Fruit fly (Drosophila melanogaster) S2 (cell line): ENCODE measurements around the gene CG11983.

Source experiments
- CG8478 ChIP-seq: fragments of >200 bp; optimal IDR thresholded peaks from 2 replicates; lab custom pipeline; 2018
- CTCF ChIP-seq, 2 experiments: fragments of >200 bp; optimal IDR thresholded peaks; 2 replicates each; lab custom pipeline; 2018

The CG11983 gene

DNA sequence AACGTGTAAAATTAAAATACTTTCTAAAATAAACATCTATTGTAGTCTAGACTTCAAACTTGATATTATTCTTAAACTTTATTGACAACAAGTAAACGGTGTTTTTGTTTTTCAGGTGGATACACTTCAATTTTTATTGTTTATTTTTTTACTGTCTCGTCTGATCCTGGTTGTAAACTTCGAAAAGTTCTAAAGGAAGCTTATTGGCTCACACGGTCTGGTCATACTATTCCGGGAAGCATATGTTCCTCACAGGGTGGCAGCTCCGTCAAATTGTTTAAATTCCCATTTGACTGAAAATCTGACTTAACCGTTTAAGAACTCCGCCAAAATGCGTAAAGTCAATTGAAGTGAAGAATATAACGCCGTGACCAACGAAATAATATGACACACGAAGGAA, at the start of gene CG11983:
Gene CG11983, plus strand, starts transcription at position 120 of the 400 bp plus-strand sequence.
- no peak for TF ChIP-seq CTCF (optimal IDR thresholded peaks at IDR 0.05; lab: Kevin White, UChicago)
- TF ChIP-seq CG8478 (lab: Kevin White, UChicago): no peak

- TF ChIP-seq CTCF (optimal IDR thresholded peaks at IDR 0.05; lab: Kevin White, UChicago) (no peak), CG8478 (lab: Kevin White, UChicago) (no peak)
Observed at dm6 chr3R:8959153-8959552, 49.0 kb upstream of the CG11983 start.

- TF ChIP-seq CG8478 (lab: Kevin White, UChicago): no peak
- TF ChIP-seq CTCF (optimal IDR thresholded peaks at IDR 0.05; lab: Kevin White, UChicago): no peak
Observed at dm6 chr3R:8960329-8960728, 47.8 kb upstream of the CG11983 start.

DNA sequence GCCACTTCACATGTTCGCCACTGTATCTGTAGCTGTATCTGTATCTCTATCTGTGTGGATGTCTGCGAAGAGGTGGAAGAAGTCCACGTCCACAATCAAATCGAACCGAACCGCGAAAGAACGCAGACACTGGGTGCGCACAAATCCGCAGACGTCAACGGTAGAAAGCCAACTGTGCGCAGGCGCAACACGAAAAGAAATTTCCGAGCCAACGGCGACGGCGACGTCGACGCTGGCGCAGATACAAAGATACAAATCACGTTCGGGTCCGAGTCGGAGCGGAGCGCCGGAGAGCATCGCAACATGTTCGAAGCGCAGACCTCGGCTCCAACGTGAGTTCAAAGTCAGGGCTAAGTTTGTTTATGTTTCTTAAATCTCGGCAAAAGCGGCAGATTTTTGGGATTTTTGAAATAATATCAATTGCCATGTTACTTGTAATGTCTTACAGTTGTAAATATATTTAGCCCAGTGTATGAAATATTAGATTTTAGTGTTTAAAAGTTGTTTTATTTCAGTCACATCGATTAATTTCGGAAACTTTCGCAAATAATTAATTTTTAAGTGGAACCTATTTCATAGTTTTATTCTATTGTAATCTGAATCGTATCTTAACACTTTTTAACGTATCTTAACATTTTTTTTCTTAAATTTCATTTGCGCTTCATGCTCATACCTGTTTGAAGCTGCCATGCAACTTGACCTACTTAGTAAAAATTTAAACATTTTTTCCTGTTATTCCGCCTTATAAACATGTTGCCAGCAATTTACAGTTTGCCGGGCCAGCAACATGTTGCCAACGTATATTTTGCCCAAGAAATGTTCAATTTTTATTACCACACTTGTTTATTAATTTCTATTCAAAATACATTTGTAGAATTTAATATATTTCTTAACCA, 45.0 kb upstream of the CG11983 start, which contains the start of gene ich:
Gene ich, minus strand, starts transcription at position 178 of the 896 bp plus-strand sequence.
- TF ChIP-seq CTCF (optimal IDR thresholded peaks at IDR 0.05; lab: Kevin White, UChicago) (no peak), CG8478 (lab: Kevin White, UChicago) (no peak)

DNA sequence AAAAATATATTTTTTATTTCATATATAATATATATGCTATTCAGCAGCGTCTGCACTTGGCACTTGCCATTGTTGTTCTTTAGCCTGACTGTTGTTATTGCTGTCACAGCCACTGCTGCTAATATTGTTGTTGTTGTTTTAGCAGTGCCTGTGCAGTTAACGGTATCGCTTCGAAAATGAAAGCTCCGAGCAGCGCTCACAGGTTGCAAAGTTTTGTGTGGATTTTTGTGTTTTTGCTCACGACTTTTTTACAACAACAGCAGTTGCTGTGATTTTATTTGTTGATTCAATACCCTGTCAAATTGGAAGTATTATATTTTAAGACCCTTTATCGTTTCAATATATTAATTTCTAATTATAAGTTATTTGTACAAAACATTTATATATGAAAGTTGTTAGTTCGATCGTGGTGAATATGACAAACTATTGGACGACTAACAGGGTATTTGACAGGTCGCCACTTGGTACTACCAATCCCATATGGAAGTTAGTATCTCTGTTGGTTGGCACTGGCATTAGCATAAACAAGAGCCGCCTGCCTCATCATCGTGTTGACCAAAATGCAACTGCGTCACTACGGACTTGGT, 44.3 kb upstream of the CG11983 start:
- no peak for TF ChIP-seq CTCF (optimal IDR thresholded peaks at IDR 0.05; lab: Kevin White, UChicago)
- TF ChIP-seq CG8478 (lab: Kevin White, UChicago): no peak

DNA sequence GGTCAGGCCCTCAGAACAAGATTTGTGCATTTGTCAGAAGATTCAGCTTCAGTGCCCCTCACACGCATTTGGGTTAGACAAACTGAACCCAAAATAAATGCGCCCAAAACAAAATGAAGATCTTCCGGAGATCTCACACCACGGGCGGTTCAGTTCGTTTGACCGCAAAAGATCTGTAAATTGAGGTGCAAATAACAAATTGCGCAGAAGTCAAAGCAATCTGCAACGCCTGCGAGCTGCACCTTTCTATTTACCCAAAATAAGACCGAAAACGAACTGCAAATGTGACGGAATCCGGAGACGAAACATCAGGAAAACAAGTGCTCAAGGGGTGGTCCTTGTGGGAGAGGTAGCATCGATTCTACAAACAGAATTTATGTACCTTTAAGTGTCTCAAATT, 42.6 kb upstream of the CG11983 start:
- no peak for TF ChIP-seq CTCF (optimal IDR thresholded peaks at IDR 0.05; lab: Kevin White, UChicago)
- TF ChIP-seq CG8478 (lab: Kevin White, UChicago): no peak

DNA sequence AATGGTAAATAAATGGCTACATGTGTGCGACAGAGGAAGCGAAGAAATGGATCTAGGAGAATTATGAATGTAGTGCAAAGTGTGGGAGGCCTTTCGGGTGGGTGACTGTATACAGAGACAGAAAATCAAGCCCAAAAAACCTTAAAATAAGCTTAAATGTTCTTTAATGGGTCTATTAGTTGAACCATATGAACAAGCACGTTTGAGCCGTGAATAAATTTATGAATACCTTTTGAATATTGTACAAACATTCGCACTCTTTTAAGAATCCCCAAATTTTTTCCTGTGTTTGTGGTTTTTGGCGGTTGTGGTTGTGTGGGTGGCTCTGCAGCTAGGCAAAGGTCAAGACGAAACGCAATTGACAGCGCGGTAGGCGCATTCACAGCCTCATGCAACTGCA, 41.5 kb upstream of the CG11983 start:
- TF ChIP-seq CG8478 (lab: Kevin White, UChicago) (no peak), CTCF (optimal IDR thresholded peaks at IDR 0.05; lab: Kevin White, UChicago) (no peak)

DNA sequence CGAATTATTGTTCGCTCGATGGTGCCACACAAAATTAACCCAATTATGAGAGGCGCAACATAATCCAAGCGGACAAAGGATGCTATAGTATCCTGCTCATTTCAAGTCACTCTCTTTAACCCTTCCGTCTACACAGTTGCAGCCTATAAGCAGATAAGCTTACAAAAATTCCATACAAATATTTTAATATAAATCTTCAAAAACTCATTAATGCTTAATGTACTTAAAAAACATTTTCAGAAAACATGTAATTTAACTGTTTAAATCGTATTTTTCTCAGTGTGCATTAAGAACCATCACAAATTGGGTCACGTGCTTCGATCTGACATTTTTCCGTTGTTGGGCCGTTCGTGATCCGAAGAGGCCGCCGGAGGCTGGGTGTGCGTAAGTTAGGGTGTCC, 39.3 kb upstream of the CG11983 start:
- TF ChIP-seq CG8478 (lab: Kevin White, UChicago) (no peak), CTCF (optimal IDR thresholded peaks at IDR 0.05; lab: Kevin White, UChicago) (no peak)

- no peak for TF ChIP-seq CTCF (optimal IDR thresholded peaks at IDR 0.05; lab: Kevin White, UChicago)
- TF ChIP-seq CG8478 (lab: Kevin White, UChicago): no peak
Observed at dm6 chr3R:8969301-8969925, 38.7 kb upstream of the CG11983 start.

DNA sequence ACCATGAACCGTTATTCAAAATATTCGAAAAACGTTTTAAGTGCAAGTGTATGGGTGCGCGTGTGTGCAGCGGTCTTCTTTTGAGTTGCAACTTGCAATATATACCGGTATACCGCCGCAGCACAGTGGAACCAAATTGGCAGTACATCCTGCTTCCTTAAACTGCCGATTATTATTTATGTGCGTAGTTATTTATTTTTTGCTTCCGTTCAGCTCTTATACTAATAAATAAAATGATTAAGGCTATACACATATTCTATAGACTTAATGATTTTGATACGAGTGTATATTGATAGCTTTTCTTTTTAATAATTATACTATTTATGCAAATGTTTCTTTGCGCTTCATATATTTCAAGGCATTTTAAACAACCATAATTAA, 38.2 kb upstream of the CG11983 start:
- no peak for TF ChIP-seq CG8478 (lab: Kevin White, UChicago)
- TF ChIP-seq CTCF (optimal IDR thresholded peaks at IDR 0.05; lab: Kevin White, UChicago): no peak

- TF ChIP-seq CTCF (optimal IDR thresholded peaks at IDR 0.05; lab: Kevin White, UChicago) (no peak), CG8478 (lab: Kevin White, UChicago) (no peak)
Observed at dm6 chr3R:8970707-8971106, 37.4 kb upstream of the CG11983 start.

- TF ChIP-seq CG8478 (lab: Kevin White, UChicago) (no peak), CTCF (optimal IDR thresholded peaks at IDR 0.05; lab: Kevin White, UChicago) (no peak)
Observed at dm6 chr3R:8971794-8972193, 36.3 kb upstream of the CG11983 start.

- TF ChIP-seq CTCF (optimal IDR thresholded peaks at IDR 0.05; lab: Kevin White, UChicago) (no peak), CG8478 (lab: Kevin White, UChicago) (no peak)
Observed at dm6 chr3R:8976073-8976593, 32.0 kb upstream of the CG11983 start.

DNA sequence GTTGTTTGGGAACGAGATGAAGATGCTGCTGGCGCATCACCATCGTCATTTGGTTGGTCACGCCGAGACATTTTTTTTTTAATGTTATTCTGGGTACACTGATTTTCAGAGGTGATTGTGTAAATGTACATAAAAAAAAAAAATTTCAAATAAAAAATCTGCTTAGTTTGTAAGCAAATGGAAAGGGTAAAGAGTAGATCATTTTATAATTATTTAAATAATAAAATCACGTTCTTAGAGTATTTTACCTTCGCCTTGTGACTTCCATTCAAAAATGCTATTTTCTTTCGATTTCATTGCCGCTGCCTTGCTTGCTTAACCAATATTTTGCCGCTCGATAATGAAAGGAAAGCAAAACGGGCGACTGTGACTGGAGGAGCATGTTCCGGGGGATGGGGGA, 29.4 kb upstream of the CG11983 start:
- TF ChIP-seq CTCF (optimal IDR thresholded peaks at IDR 0.05; lab: Kevin White, UChicago) (no peak), CG8478 (lab: Kevin White, UChicago) (no peak)
